Worm (Caenorhabditis elegans) whole organism, L2 larva: ENCODE measurements around the gene C27D8.3.

ENCODE experiments used
- R02D3.7 ChIP-seq: fragments of 150-350 bp; optimal IDR thresholded peaks from 2 replicates; lab custom pipeline; 2014; ENCODE audit warnings: missing biosample characterization, missing genetic modification characterization
- ceh-82 ChIP-seq: fragments of 150-350 bp; optimal IDR thresholded peaks from 2 replicates; lab custom pipeline; 2014; ENCODE audit warnings: missing biosample characterization, missing genetic modification characterization
- egl-27 ChIP-seq: sonication (generic microtip); optimal IDR thresholded peaks from 3 replicates; lab custom pipeline; 2017; ENCODE audit warnings: missing biosample characterization, missing genetic modification reagents, missing genetic modification characterization
- elt-3 ChIP-seq: sonication (generic microtip); optimal IDR thresholded peaks from 2 replicates; lab custom pipeline; 2017; ENCODE audit warnings: missing biosample characterization, missing genetic modification characterization
- fos-1 ChIP-seq: fragments of 150-350 bp; optimal IDR thresholded peaks from 2 replicates; lab custom pipeline; 2014; ENCODE audit warnings: missing biosample characterization, missing genetic modification characterization
- lin-11 ChIP-seq: fragments of 150-350 bp; sonication (generic microtip); optimal IDR thresholded peaks from 2 replicates; lab custom pipeline; 2014; ENCODE audit warnings: missing biosample characterization, missing genetic modification characterization, inconsistent platforms, mixed read lengths
- nhr-11 ChIP-seq: fragments of 150-350 bp; optimal IDR thresholded peaks from 2 replicates; lab custom pipeline; 2014; ENCODE audit warnings: missing biosample characterization, missing genetic modification characterization
- nhr-23 ChIP-seq: fragments of 150-350 bp; optimal IDR thresholded peaks from 2 replicates; lab custom pipeline; 2014; ENCODE audit warnings: missing biosample characterization, missing genetic modification reagents, missing genetic modification characterization
- peb-1 ChIP-seq: fragments of 150-350 bp; optimal IDR thresholded peaks from 2 replicates; lab custom pipeline; 2014; ENCODE audit warnings: missing biosample characterization, missing genetic modification characterization
- unc-55 ChIP-seq: fragments of 150-350 bp; sonication (generic microtip); optimal IDR thresholded peaks from 3 replicates; lab custom pipeline; 2014; ENCODE audit warnings: missing biosample characterization, missing genetic modification reagents, missing genetic modification characterization
- unc-62 ChIP-seq: fragments of 150-350 bp; optimal IDR thresholded peaks from 2 replicates; lab custom pipeline; 2014; ENCODE audit warnings: missing biosample characterization, missing genetic modification reagents, missing genetic modification characterization

- TF ChIP-seq lin-11 (tag; lab: Kevin White, UChicago) (no peak), unc-55 (GFP tag; lab: Kevin White, UChicago) (no peak), elt-3 (tag; lab: Kevin White, UChicago) (no peak), egl-27 (tag; lab: Kevin White, UChicago) (no peak), unc-62 (GFP tag; lab: Kevin White, UChicago) (no peak), nhr-23 (no peak), ceh-82 (tag; lab: Kevin White, UChicago) (no peak), nhr-11 (tag; lab: Kevin White, UChicago) (no peak), R02D3.7 (no peak), peb-1 (no peak), fos-1 (tag; lab: Kevin White, UChicago) (no peak)
Observed at ce11 chrIV:12711644-12712043, at the start of gene C27D8.3.
